Worm (Caenorhabditis elegans): Measurements from ENCODE around the gene xrn-1.

Gene xrn-1

ce11 chrII:14063044-14063500 is 5.6 kb upstream of the xrn-1 start, which contains the start of gene lem-2 (continued):
- TF ChIP-seq pag-3 (tag; optimal IDR thresholded peaks at IDR 0.05; ENCODE audit: borderline replicate concordance) = peak; percentile 65
- TF ChIP-seq hlh-6 (tag; optimal IDR thresholded peaks at IDR 0.05) = peak; percentile 61
- peak; percentile 94 for TF ChIP-seq tbx-7 (tag; optimal IDR thresholded peaks at IDR 0.05)
- TF ChIP-seq pat-9 (tag; optimal IDR thresholded peaks at IDR 0.05) = peak; percentile 24
- TF ChIP-seq hlh-30 (tag; optimal IDR thresholded peaks at IDR 0.05; ENCODE audit: insufficient read depth) = no peak
- TF ChIP-seq gmeb-2 (tag; optimal IDR thresholded peaks at IDR 0.05) = no peak
- TF ChIP-seq fkh-6 (tag; optimal IDR thresholded peaks at IDR 0.05) = peak; percentile 72
- no peak for TF ChIP-seq pros-1 (tag; optimal IDR thresholded peaks at IDR 0.05)
- TF ChIP-seq T23F11.4 (GFP tag; optimal IDR thresholded peaks at IDR 0.05) = peak; percentile 68
- peak; percentile 96 for TF ChIP-seq zip-5 (tag; optimal IDR thresholded peaks at IDR 0.05)
- TF ChIP-seq ama-1 (optimal IDR thresholded peaks at IDR 0.05) = no peak
- TF ChIP-seq eyg-1 (tag; optimal IDR thresholded peaks at IDR 0.05) = peak; percentile 71
- TF ChIP-seq syd-9 (tag; optimal IDR thresholded peaks at IDR 0.05) = peak; percentile 67
- peak; percentile 58 for TF ChIP-seq Y22D7AL.16 (tag; optimal IDR thresholded peaks at IDR 0.05)
- peak; percentile 95 for TF ChIP-seq fax-1 (tag; optimal IDR thresholded peaks at IDR 0.05)
- TF ChIP-seq rnt-1 (tag; optimal IDR thresholded peaks at IDR 0.05) = peak; percentile 89
- no peak for TF ChIP-seq ceh-22 (tag; optimal IDR thresholded peaks at IDR 0.05)
- peak; percentile 89 for TF ChIP-seq lim-6 (tag; optimal IDR thresholded peaks at IDR 0.05)
- TF ChIP-seq unc-55 (GFP tag; optimal IDR thresholded peaks at IDR 0.05) = no peak

- TF ChIP-seq T23F11.4 (GFP tag; optimal IDR thresholded peaks at IDR 0.05) (no peak), Y22D7AL.16 (tag; optimal IDR thresholded peaks at IDR 0.05) (no peak), unc-42 (tag; optimal IDR thresholded peaks at IDR 0.05) (no peak)
Measured at ce11 chrII:14064051-14064450, 4.7 kb upstream of the xrn-1 start.

- no peak for TF ChIP-seq T23F11.4 (GFP tag; optimal IDR thresholded peaks at IDR 0.05)
- no peak for TF ChIP-seq sdc-2 (tag; optimal IDR thresholded peaks at IDR 0.05)
- no peak for TF ChIP-seq dmd-4 (tag; optimal IDR thresholded peaks at IDR 0.05; ENCODE audit: borderline replicate concordance)
Measured at ce11 chrII:14065486-14065885, 3.2 kb upstream of the xrn-1 start.

- TF ChIP-seq ceh-14 (tag; optimal IDR thresholded peaks at IDR 0.05) = no peak
- peak; percentile 25 for TF ChIP-seq mec-3 (tag; optimal IDR thresholded peaks at IDR 0.05; ENCODE audit: borderline replicate concordance)
Measured at ce11 chrII:14074825-14075224, 6.1 kb downstream of the xrn-1 start.

- no peak for TF ChIP-seq C38D4.7 (GFP tag; optimal IDR thresholded peaks at IDR 0.05)
- TF ChIP-seq mec-3 (tag; optimal IDR thresholded peaks at IDR 0.05; ENCODE audit: borderline replicate concordance) = peak; percentile 4
Measured at ce11 chrII:14077823-14078222, 9.1 kb downstream of the xrn-1 start.

DNA sequence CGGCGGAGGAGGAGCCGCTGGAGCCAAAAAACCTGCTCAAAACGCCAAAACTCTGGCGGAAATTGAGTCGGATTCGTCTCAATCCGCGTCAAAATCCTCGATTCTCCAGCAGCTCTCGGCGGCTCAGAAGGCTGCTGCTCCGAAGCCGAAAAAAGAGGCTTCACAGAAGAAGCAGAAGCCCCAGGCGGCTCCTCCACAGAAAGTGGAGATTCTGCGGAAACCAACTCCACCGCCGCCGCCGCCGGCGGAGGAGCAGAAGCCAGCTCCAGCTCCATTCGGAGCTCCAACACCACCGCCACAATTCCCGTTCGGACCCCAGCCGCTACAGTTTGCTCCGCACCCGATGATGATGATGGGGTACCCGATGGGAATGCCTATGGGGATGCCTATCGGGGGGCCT is 18.2 kb downstream of the xrn-1 start:
- TF ChIP-seq lin-11 (tag; optimal IDR thresholded peaks at IDR 0.05) = no peak
- no peak for TF ChIP-seq pag-3 (tag; optimal IDR thresholded peaks at IDR 0.05; ENCODE audit: borderline replicate concordance)
- TF ChIP-seq ceh-24 (tag; optimal IDR thresholded peaks at IDR 0.05) = no peak

DNA sequence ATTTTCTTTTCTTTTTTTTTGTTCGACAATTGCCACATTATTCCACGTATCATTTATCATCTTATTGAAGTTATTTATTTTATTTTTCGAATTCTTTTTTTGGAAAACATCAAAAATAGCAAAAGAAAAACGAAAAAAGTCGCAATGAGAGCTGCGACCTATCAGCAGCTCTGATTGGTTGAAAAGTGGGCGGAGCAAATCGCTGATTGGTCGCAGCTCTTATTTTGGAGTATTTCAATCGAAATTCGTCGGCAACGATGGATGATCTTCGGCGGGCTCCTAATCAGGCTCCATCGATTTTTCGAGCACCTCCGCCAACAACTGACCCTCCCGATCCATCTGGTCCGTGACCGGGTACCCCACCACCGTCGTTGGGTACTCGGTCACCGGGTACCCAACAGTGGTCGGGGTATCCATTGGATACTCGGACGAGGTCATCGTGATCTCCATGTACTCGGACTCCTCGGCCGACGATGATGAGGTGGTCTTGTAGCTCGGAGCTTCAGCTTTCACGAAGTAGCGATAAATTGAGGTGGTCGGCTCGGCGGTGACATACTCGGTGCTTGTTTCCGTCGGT is 21.2 kb downstream of the xrn-1 start:
- TF ChIP-seq nfya-1 (tag; optimal IDR thresholded peaks at IDR 0.05) (peak; percentile 93), syd-9 (tag; optimal IDR thresholded peaks at IDR 0.05) (no peak)

- TF ChIP-seq ceh-45 (GFP tag; IDR thresholded peaks at IDR 0.05) (no peak), ref-2 (tag; optimal IDR thresholded peaks at IDR 0.05) (no peak), ceh-2 (tag; optimal IDR thresholded peaks at IDR 0.05) (no peak)
Measured at ce11 chrII:14091182-14091581, 22.5 kb downstream of the xrn-1 start.

All from whole organism, late embryonic.